Fruit fly (Drosophila melanogaster): ENCODE measurements around the gene Pten.

Gene Pten

dm6 chr2L:10292066-10292560, 31.3 kb upstream of the Pten start, which contains the start of gene Ufd4 (continued):
- no peak for TF ChIP-seq nerfin-1 (tag; optimal IDR thresholded peaks at IDR 0.05)
- no peak for TF ChIP-seq inv (GFP tag; IDR thresholded peaks at IDR 0.05; ENCODE audit: partially characterized antibody)
- TF ChIP-seq CG1233 (GFP tag; optimal IDR thresholded peaks at IDR 0.05), result peak; percentile 46
- TF ChIP-seq ind (GFP tag; optimal IDR thresholded peaks at IDR 0.05), result peak; percentile 63
- TF ChIP-seq Pdp1 (GFP tag; optimal IDR thresholded peaks at IDR 0.05), result peak; percentile 45 to 80
- TF ChIP-seq CG2712 (tag; optimal IDR thresholded peaks at IDR 0.05), result peak; percentile 86
- peak; percentile 79 for TF ChIP-seq CG12659 (GFP tag; optimal IDR thresholded peaks at IDR 0.05)
- TF ChIP-seq ewg (GFP tag; optimal IDR thresholded peaks at IDR 0.05), result no peak
- TF ChIP-seq CG10209 (GFP tag; optimal IDR thresholded peaks at IDR 0.05), result no peak
- TF ChIP-seq pros (GFP tag; optimal IDR thresholded peaks at IDR 0.05), result no peak
- no peak for TF ChIP-seq CG7963 (GFP tag; IDR thresholded peaks at IDR 0.05; ENCODE audit: partially characterized antibody)
- TF ChIP-seq tap (tag; optimal IDR thresholded peaks at IDR 0.05), result no peak
- TF ChIP-seq kay (GFP tag; optimal IDR thresholded peaks at IDR 0.05), result no peak
- TF ChIP-seq CG11093 (GFP tag; IDR thresholded peaks at IDR 0.05), result no peak
- no peak for TF ChIP-seq NC2α (GFP tag; optimal IDR thresholded peaks at IDR 0.05)
- peak; percentile 57 for TF ChIP-seq CG11398 (GFP tag; optimal IDR thresholded peaks at IDR 0.05)
- TF ChIP-seq CG4730 (GFP tag; IDR thresholded peaks at IDR 0.05), result no peak
- TF ChIP-seq hkb (optimal IDR thresholded peaks at IDR 0.05), result no peak
- peak; percentile 84 for TF ChIP-seq hkb (GFP tag; IDR thresholded peaks at IDR 0.05)
- TF ChIP-seq BEAF-32 (GFP tag; optimal IDR thresholded peaks at IDR 0.05), result peak; percentile 55
- no peak for TF ChIP-seq CG7839 (tag; optimal IDR thresholded peaks at IDR 0.05)
- TF ChIP-seq CG1603 (tag; optimal IDR thresholded peaks at IDR 0.05), result no peak
- TF ChIP-seq CG17829 (tag; optimal IDR thresholded peaks at IDR 0.05), result peak; percentile 83
- no peak for TF ChIP-seq CG15269 (tag; optimal IDR thresholded peaks at IDR 0.05)
- TF ChIP-seq dan (GFP tag; IDR thresholded peaks at IDR 0.05), result no peak
- TF ChIP-seq disco-r (GFP tag; optimal IDR thresholded peaks at IDR 0.05), result no peak
- peak; percentile 73 for TF ChIP-seq phol (tag; optimal IDR thresholded peaks at IDR 0.05)
- TF ChIP-seq Spps (tag; optimal IDR thresholded peaks at IDR 0.05), result peak; percentile 43
- TF ChIP-seq Bdp1 (GFP tag; optimal IDR thresholded peaks at IDR 0.05), result no peak
- no peak for TF ChIP-seq CG6791 (GFP tag; IDR thresholded peaks at IDR 0.05; ENCODE audit: partially characterized antibody)
- no peak for TF ChIP-seq tll (GFP tag; optimal IDR thresholded peaks at IDR 0.05)
- TF ChIP-seq maf-S (GFP tag; optimal IDR thresholded peaks at IDR 0.05), result peak; percentile 54
- TF ChIP-seq onecut (GFP tag; IDR thresholded peaks at IDR 0.05), result peak; percentile 93
- peak; percentile 25 for TF ChIP-seq repo (GFP tag; optimal IDR thresholded peaks at IDR 0.05)
- TF ChIP-seq CG2875 (GFP tag; optimal IDR thresholded peaks at IDR 0.05), result no peak
- TF ChIP-seq Atf6 (GFP tag; IDR thresholded peaks at IDR 0.05), result peak; percentile 78
- TF ChIP-seq CG12071 (GFP tag; optimal IDR thresholded peaks at IDR 0.05), result no peak
- no peak for TF ChIP-seq lbe (GFP tag; optimal IDR thresholded peaks at IDR 0.05)
- TF ChIP-seq CG4820 (GFP tag; optimal IDR thresholded peaks at IDR 0.05), result peak; percentile 59
- TF ChIP-seq HLH3B (GFP tag; IDR thresholded peaks at IDR 0.05), result peak; percentile 74; the same call in 1 of the 2 replicates
- TF ChIP-seq croc (GFP tag; conservative IDR thresholded peaks at IDR 0.05), result no peak
- no peak for TF ChIP-seq CG10959 (GFP tag; IDR thresholded peaks at IDR 0.05)
- TF ChIP-seq CG6765 (GFP tag; optimal IDR thresholded peaks at IDR 0.05), result peak; percentile 57
- no peak for TF ChIP-seq zen (tag; optimal IDR thresholded peaks at IDR 0.05)
- TF ChIP-seq Bgb (GFP tag; IDR thresholded peaks at IDR 0.05; ENCODE audit: partially characterized antibody), result peak; percentile 32; the same call in 1 of the 2 replicates
- no peak for TF ChIP-seq Rx (GFP tag; IDR thresholded peaks at IDR 0.05)
- TF ChIP-seq fd64A (GFP tag; optimal IDR thresholded peaks at IDR 0.05), result no peak
- TF ChIP-seq CG4360 (GFP tag; IDR thresholded peaks at IDR 0.05), result peak; percentile 52; the same call in 1 of the 2 replicates
- peak; percentile 40; the same call in 2 of the 3 replicates for TF ChIP-seq CG16813 (GFP tag; IDR thresholded peaks at IDR 0.05; ENCODE audit: partially characterized antibody)
- TF ChIP-seq Sin3A (optimal IDR thresholded peaks at IDR 0.05), result no peak
